Worm (Caenorhabditis elegans) whole organism, mixed stage, embryonic: Measurements from ENCODE around the gene srh-130.

Experiments used
- M03D4.4 ChIP-seq: sonication (generic microtip); optimal IDR thresholded peaks from 2 replicates; lab custom pipeline; 2017; ENCODE audit warnings: mild to moderate bottlenecking, missing genetic modification characterization, missing compliant biosample characterization
- ces-1 ChIP-seq: fragments of 150-350 bp; optimal IDR thresholded peaks from 2 replicates; lab custom pipeline; 2014; ENCODE audit warnings: missing biosample characterization, missing genetic modification reagents, missing genetic modification characterization
- elt-3 ChIP-seq: fragments of 150-350 bp; optimal IDR thresholded peaks from 2 replicates; lab custom pipeline; 2014; ENCODE audit warnings: missing biosample characterization, missing genetic modification characterization
- lsy-2 ChIP-seq: fragments of 150-350 bp; optimal IDR thresholded peaks from 2 replicates; lab custom pipeline; 2014; ENCODE audit warnings: missing biosample characterization, missing genetic modification characterization
- nhr-2 ChIP-seq: fragments of 150-350 bp; optimal IDR thresholded peaks from 2 replicates; lab custom pipeline; 2014; ENCODE audit warnings: missing biosample characterization, missing genetic modification characterization
- nhr-237 ChIP-seq: fragments of 150-350 bp; optimal IDR thresholded peaks from 2 replicates; lab custom pipeline; 2014; ENCODE audit warnings: missing biosample characterization, missing genetic modification characterization
- nhr-76 ChIP-seq: sonication (generic microtip); optimal IDR thresholded peaks from 2 replicates; lab custom pipeline; 2017; ENCODE audit warnings: missing biosample characterization, missing genetic modification characterization
- snpc-4 ChIP-seq: fragments of 150-350 bp; optimal IDR thresholded peaks from 2 replicates; lab custom pipeline; 2014; ENCODE audit warnings: missing biosample characterization, missing genetic modification characterization
- sptf-1 ChIP-seq: sonication (generic microtip); optimal IDR thresholded peaks from 2 replicates; lab custom pipeline; 2017; ENCODE audit warnings: mild to moderate bottlenecking, missing genetic modification characterization, moderate library complexity, missing compliant biosample characterization
- unc-62 ChIP-seq: fragments of 150-350 bp; optimal IDR thresholded peaks from 2 replicates; lab custom pipeline; 2014; ENCODE audit warnings: missing biosample characterization, missing genetic modification reagents, missing genetic modification characterization
- ztf-11 ChIP-seq: fragments of 150-350 bp; optimal IDR thresholded peaks from 2 replicates; lab custom pipeline; 2014; ENCODE audit warnings: missing biosample characterization, missing genetic modification characterization

- TF ChIP-seq elt-3 (no peak), ztf-11 (tag; lab: Kevin White, UChicago) (no peak), lsy-2 (no peak), nhr-76 (no peak), unc-62 (GFP tag; lab: Kevin White, UChicago) (no peak), nhr-237 (tag; lab: Kevin White, UChicago) (no peak), nhr-2 (no peak), sptf-1 (tag; lab: Kevin White, UChicago) (no peak), ces-1 (GFP tag; lab: Kevin White, UChicago) (no peak), snpc-4 (tag; lab: Kevin White, UChicago) (no peak), M03D4.4 (tag; lab: Kevin White, UChicago) (no peak)
Measured at ce11 chrV:5144541-5144940, 6.4 kb upstream of the srh-130 start, which contains the start of gene F14F9.2.
